Fruit fly (Drosophila melanogaster): ENCODE data around the gene CG31528.

dm6 chr3R:4437817-4438216 is 21.6 kb downstream of the CG31528 start:
- TF ChIP-seq CG8301 (tag; optimal IDR thresholded peaks at IDR 0.05): no peak
- TF ChIP-seq CG12605 (GFP tag; IDR thresholded peaks at IDR 0.05): no peak
- TF ChIP-seq CG17806 (tag; optimal IDR thresholded peaks at IDR 0.05): no peak
- TF ChIP-seq D1 (tag; optimal IDR thresholded peaks at IDR 0.05): no peak
- no peak for TF ChIP-seq Pif1B (GFP tag; optimal IDR thresholded peaks at IDR 0.05)
- TF ChIP-seq CG14655 (GFP tag; optimal IDR thresholded peaks at IDR 0.05): no peak
- no peak for TF ChIP-seq Snoo (tag; optimal IDR thresholded peaks at IDR 0.05)
- TF ChIP-seq EcR (GFP tag; optimal IDR thresholded peaks at IDR 0.05): no peak
- TF ChIP-seq CG8159 (tag; optimal IDR thresholded peaks at IDR 0.05): no peak
- TF ChIP-seq CG34367 (tag; optimal IDR thresholded peaks at IDR 0.05): no peak
- no peak for TF ChIP-seq CG13204 (GFP tag; optimal IDR thresholded peaks at IDR 0.05)

Measured in whole organism, pupa.